Worm (Caenorhabditis elegans): ENCODE results near the gene F54B3.1.

F54B3.1 gene

DNA sequence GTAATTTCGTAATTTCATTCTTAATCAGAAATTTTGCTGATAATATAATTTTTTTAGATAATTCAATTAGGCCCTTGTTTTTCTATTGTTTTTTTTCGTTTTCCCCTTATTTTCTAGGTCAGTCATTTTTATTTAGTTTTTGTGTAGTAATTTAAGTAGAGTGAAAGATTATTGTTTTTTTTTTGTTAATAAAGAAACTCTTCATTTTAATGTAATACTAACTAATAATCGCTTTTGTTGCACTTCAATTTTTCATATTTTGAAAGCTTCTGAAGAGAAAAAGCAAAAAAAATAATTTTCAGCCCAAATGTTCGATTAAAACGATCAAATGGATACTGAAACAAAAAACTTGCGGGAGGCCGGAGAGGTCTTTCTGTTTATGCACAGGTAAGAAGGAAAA lies at the start of gene F54B3.1:
Gene F54B3.1 (plus strand): TSS at position 301 of the 400 bp plus-strand sequence.
- TF ChIP-seq dao-5 (tag; optimal IDR thresholded peaks at IDR 0.05) (no peak), W03F9.2 (tag; optimal IDR thresholded peaks at IDR 0.05) (no peak), him-1 (tag; optimal IDR thresholded peaks at IDR 0.05) (no peak)

DNA sequence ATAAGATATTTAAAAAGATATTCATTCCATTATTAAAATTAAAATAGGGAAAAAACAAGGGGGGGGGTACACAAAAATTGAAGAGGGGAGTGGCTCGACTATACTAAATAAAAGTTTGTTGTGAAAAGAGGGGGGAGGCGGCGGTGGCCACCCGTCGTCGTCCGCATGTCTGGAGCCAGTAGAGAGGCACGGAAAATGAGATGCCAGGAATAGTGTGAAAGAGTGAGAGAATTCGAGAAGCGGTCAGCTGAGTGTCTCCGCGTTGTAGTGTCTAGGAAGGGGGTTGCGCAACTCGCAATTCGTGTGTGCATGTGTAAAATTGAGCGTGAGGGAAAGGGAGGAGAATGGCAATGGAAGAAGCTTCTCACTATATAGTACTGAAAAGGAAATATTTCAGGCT lies 48.8 kb upstream of the F54B3.1 start:
- TF ChIP-seq dao-5 (tag; optimal IDR thresholded peaks at IDR 0.05), result no peak
- no peak for TF ChIP-seq W03F9.2 (tag; optimal IDR thresholded peaks at IDR 0.05)
- no peak for TF ChIP-seq him-1 (tag; optimal IDR thresholded peaks at IDR 0.05)

DNA sequence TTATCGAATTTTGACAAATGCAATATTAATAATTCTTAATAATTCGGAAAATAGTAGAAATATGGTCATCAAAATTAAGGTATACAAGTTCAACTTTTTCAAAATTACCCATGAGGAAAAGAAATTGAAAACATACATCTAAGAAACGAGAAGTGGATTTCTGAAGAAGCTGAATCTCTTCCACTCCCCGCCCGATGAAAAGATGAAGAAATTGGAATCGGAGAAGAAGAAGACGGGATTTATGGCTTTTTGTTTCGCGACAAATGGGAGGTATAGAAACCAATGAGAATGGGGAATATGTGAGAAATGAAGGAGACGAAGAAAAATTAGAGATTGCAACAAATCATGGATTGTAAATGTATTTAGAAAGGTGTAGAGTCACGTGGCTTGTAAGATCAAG lies 48.0 kb upstream of the F54B3.1 start:
- TF ChIP-seq W03F9.2 (tag; optimal IDR thresholded peaks at IDR 0.05) (no peak), dao-5 (tag; optimal IDR thresholded peaks at IDR 0.05) (no peak), him-1 (tag; optimal IDR thresholded peaks at IDR 0.05) (no peak)

DNA sequence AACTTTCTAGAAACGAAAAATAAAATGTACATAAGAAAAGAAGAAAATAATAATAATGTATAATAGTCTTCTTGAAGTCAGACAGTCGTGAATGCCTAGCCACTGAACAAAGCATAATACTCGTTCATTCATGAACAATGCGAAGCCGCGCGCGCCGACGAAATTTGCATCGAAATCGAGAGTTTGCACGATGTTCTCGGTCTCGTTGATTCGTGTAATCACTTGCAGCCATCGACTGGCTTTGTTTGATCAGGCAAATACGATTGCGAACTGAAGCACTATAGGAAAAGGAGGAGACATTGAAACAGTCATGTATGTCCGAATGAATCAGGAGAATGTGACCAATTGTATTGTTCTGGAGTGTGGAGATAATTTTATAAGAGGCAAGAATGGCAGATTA lies 47.3 kb upstream of the F54B3.1 start:
- TF ChIP-seq dao-5 (tag; optimal IDR thresholded peaks at IDR 0.05) (no peak), W03F9.2 (tag; optimal IDR thresholded peaks at IDR 0.05) (no peak), him-1 (tag; optimal IDR thresholded peaks at IDR 0.05) (no peak)

DNA sequence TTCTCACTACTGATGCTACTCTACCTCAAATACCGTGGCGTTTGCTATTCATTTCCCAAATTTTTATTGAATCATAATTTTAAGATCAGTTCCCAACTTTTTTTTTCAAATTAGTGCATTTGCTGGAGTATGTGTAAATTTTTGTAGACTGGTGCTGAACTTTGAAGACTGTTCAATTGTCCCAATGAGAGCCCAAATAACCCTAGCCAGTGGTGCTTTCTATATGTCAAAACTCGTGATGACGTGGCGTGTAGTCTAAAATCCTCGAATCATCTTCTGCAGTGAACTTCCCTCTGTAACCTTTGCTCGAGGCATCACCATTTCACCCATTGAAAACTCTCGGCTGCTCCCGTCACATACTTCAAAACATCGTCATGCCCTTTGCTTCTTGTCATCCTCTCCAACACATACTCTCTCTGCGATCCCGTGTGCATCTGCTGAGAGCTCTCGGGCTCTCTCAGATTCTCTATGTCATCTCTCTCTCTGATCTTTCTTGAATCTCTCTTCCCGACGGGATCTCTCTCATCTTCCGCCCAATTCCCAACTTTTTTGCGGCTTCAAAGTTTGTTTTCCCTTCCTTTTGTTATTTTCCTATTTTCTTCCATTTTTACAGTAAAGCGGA lies 46.5 kb upstream of the F54B3.1 start:
- TF ChIP-seq dao-5 (tag; optimal IDR thresholded peaks at IDR 0.05) (no peak), him-1 (tag; optimal IDR thresholded peaks at IDR 0.05) (no peak), W03F9.2 (tag; optimal IDR thresholded peaks at IDR 0.05) (no peak)

DNA sequence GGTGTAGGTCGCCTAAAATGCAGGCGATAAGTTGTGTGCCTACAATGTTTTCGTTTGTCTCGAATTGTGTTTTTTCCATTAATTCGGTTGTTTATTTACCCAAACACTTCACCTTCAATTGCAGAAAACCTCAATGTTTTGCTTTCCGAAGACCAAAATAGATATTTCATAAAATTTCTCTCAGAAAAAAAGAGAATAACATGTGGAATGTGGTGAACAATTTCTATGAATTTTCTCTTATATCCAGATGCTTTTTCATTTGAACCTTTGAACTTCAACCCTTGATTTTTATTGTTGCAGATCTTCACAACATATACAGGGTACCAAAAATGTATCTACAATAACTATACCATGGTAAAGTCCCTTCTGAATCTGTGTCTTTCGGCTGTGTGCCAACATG lies 44.6 kb upstream of the F54B3.1 start, which contains the start of gene T01E8.1:
Gene T01E8.1 (plus strand): TSS at position 301 of the 400 bp plus-strand sequence.
- TF ChIP-seq him-1 (tag; optimal IDR thresholded peaks at IDR 0.05), result no peak
- TF ChIP-seq dao-5 (tag; optimal IDR thresholded peaks at IDR 0.05), result no peak
- TF ChIP-seq W03F9.2 (tag; optimal IDR thresholded peaks at IDR 0.05), result no peak

DNA sequence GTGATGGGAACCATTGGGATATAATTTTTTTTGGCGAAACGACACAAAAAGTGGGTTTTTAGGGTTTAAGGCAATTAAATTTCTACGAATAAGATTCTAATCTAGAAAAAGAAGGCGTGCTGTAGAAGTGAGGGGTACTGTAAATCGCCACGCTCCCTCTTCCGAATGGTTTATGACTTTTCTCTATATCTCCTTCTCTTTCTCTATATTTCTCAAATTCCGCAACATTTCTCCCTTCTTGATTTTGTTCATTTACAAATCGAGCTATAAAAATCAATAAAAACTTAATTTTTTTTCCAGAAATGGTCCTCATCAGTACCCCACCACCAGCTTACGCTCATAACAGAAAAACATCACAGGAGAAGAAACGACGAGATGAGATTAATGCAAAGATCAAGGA lies 32.9 kb upstream of the F54B3.1 start, which contains the start of gene ref-1:
Gene ref-1 (plus strand): TSS at position 301 of the 400 bp plus-strand sequence.
- TF ChIP-seq W03F9.2 (tag; optimal IDR thresholded peaks at IDR 0.05) (no peak), him-1 (tag; optimal IDR thresholded peaks at IDR 0.05) (no peak), dao-5 (tag; optimal IDR thresholded peaks at IDR 0.05) (no peak)

DNA sequence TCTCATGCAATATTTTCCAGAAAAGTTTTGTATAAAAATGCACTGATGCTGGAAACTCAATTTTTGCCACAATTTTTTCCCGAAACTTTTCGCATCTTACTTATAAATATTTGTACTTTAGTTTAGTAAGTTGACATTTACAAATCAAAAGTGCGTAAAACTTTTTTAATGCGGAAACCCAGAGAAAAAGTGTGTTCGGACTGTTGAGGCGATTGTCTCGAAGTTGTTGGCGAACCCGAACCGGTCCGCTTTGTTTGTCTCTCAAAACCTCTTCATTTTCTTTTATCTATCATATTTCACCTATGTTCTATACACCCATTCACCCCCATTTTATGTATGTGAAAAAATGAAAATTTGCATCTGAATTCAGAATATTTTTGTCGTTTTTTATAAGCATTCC lies 30.4 kb upstream of the F54B3.1 start:
- TF ChIP-seq him-1 (tag; optimal IDR thresholded peaks at IDR 0.05) (no peak), W03F9.2 (tag; optimal IDR thresholded peaks at IDR 0.05) (no peak), dao-5 (tag; optimal IDR thresholded peaks at IDR 0.05) (no peak)

DNA sequence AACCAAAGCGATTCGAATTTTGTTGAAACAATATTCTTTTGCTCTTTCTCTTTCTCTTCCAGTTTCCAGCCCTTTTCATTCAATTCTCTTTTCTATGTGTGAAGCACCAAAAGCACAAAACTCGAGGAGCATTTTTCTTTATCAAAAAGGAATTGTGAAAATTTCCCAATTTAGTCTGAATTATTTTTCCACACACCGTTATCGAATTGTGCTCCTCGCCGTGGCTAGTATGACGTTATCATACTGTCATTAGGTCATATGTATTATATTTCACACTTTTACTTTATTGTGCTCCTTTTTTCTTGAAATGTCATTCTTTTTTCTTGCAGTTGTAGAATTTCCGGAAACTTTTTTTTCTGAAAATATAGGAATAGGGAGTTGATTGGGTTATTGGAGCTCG lies 29.4 kb upstream of the F54B3.1 start:
- TF ChIP-seq him-1 (tag; optimal IDR thresholded peaks at IDR 0.05) (no peak), W03F9.2 (tag; optimal IDR thresholded peaks at IDR 0.05) (no peak), dao-5 (tag; optimal IDR thresholded peaks at IDR 0.05) (no peak)

DNA sequence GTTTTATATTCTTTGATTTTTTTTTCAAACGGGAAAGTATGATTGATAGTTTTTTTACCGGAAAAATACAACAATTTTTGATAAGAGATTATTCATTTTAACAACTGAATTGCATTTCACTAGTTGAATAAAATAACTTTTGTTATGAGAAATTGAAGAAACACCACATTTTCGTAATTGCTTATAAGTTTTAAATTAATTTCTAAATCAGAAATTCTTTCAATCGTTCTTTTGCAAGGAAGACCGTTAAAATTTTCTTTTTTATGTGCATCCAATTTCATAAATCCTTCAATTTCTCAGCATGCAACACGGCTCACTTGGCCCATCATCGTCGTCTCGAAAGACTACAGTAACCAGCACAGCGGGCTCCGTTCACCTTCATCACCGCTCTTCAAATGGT lies 28.5 kb upstream of the F54B3.1 start, which contains the start of gene plc-3:
Gene plc-3 (plus strand): TSS at position 301 of the 400 bp plus-strand sequence.
- TF ChIP-seq W03F9.2 (tag; optimal IDR thresholded peaks at IDR 0.05), result no peak
- TF ChIP-seq dao-5 (tag; optimal IDR thresholded peaks at IDR 0.05), result no peak
- no peak for TF ChIP-seq him-1 (tag; optimal IDR thresholded peaks at IDR 0.05)

DNA sequence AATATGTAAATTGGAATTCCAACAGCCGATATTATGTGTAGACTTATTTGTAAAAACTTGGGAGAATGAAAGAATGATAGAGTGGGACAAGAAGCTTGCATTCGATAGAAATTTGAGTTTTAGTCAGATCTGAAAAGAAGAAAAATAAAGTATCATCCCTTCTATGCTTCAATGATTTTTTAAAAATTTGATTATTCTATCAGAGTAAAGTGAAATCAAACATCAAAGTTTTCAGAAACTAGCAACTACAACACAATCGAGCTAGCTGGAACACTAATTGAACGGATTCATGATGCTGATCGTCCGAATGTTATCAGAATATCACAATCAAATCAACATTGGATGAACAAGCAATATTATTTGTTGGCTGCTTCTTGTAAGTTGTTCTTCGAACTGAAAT lies 24.0 kb upstream of the F54B3.1 start, which contains the start of gene srh-135:
Gene srh-135 (minus strand): TSS at position 101 of the 400 bp plus-strand sequence.
- TF ChIP-seq W03F9.2 (tag; optimal IDR thresholded peaks at IDR 0.05), result no peak
- TF ChIP-seq dao-5 (tag; optimal IDR thresholded peaks at IDR 0.05), result no peak
- no peak for TF ChIP-seq him-1 (tag; optimal IDR thresholded peaks at IDR 0.05)

DNA sequence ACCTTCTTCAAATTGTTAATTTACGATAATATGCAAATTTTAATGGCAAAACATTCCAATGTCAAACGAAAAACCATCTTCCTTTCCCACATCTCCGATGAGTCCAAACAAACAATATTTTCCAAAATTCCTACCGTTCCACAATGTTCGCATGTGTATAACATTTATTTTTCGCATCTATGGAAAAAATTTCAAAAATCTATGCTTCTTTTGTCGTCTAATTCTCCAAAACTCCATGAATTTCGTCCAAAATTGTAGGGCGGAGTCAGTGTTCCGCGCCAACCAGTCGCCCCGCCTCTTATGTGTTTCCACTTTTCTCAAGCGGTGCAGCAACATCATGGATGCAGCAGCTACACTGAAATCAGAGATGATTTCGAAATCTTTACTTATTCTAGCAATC lies 20.1 kb upstream of the F54B3.1 start, which contains the start of gene T01E8.8:
Gene T01E8.8 (plus strand): TSS at position 301 of the 400 bp plus-strand sequence.
- TF ChIP-seq him-1 (tag; optimal IDR thresholded peaks at IDR 0.05), result no peak
- TF ChIP-seq W03F9.2 (tag; optimal IDR thresholded peaks at IDR 0.05), result no peak
- TF ChIP-seq dao-5 (tag; optimal IDR thresholded peaks at IDR 0.05), result no peak

DNA sequence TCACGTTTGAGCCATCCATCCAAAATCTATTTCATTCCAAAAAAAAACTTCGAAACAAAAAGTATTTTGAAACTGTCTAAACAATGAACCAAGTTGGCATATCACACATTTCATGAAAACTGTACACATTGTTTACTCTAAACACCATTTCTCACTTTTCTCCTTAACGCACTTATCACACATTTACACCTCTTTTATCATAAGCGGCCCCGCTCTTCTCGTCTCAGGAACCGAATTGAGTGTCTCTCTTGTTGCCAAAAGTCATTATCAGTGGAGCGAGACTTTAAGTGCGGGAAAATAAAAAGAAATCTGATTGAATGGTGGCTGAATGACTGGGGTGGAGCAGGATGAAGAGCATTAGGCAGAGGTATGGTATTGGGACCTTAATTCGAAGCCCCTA lies 19.2 kb upstream of the F54B3.1 start:
- TF ChIP-seq him-1 (tag; optimal IDR thresholded peaks at IDR 0.05) (no peak), dao-5 (tag; optimal IDR thresholded peaks at IDR 0.05) (no peak), W03F9.2 (tag; optimal IDR thresholded peaks at IDR 0.05) (no peak)

DNA sequence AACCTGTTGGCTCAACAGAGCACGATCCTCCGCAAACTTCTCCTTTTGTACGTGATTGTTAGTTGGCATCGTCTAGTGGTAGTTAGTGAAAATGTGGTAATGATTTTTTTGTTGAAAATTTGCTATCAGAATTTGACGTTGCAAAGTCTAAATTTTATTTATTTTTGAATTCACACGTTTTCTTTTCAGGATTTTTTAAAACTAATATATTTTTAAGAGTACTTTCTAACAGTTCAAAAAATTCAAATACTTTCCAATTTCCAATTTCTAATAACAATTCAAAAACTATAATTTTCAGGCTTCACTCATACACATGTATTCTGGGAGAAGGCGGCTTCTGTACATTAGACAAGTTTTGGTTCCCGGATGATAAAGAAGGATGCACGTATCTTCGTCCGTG lies 16.7 kb upstream of the F54B3.1 start, which contains the start of gene ubxn-5:
Gene ubxn-5 (minus strand): TSS at position 101 of the 400 bp plus-strand sequence.
- no peak for TF ChIP-seq W03F9.2 (tag; optimal IDR thresholded peaks at IDR 0.05)
- no peak for TF ChIP-seq dao-5 (tag; optimal IDR thresholded peaks at IDR 0.05)
- no peak for TF ChIP-seq him-1 (tag; optimal IDR thresholded peaks at IDR 0.05)

DNA sequence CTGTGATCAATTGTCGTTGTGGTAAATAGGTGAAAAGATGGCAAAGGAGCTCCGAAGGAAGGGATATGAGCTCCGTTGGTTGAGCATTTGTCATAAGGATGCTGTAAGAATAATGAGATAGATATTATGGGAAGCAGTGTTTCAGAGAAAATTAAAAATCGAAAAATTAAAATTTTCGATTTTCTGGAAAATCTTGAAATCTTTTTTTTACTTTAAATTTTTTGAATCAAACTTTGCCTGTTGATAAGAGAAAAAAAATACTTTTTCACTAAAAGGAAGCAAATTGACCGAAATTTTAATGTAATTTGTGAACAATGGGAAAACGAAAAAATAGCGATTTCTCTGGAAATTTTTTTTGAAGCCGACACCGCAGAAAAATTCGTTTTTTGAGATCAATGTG lies 11.5 kb upstream of the F54B3.1 start, which contains the start of gene mec-15:
Gene mec-15 (minus strand): TSS at position 101 of the 400 bp plus-strand sequence.
- TF ChIP-seq dao-5 (tag; optimal IDR thresholded peaks at IDR 0.05) (no peak), him-1 (tag; optimal IDR thresholded peaks at IDR 0.05) (no peak), W03F9.2 (tag; optimal IDR thresholded peaks at IDR 0.05) (no peak)

Measured in whole organism, L4/young adult.